Fruit fly (Drosophila melanogaster): Measurements from ENCODE around the gene GluRIIE.

- TF ChIP-seq CG7045 (GFP tag; optimal IDR thresholded peaks at IDR 0.05) (no peak), CG1620 (GFP tag; optimal IDR thresholded peaks at IDR 0.05) (no peak), CG14711 (tag; optimal IDR thresholded peaks at IDR 0.05) (no peak), pad (GFP tag; optimal IDR thresholded peaks at IDR 0.05) (no peak), CG12768 (GFP tag; optimal IDR thresholded peaks at IDR 0.05) (no peak), kay (GFP tag; ENCODE audit: borderline replicate concordance) (no peak), Hr96 (GFP tag; optimal IDR thresholded peaks at IDR 0.05) (no peak), Crg-1 (GFP tag; optimal IDR thresholded peaks at IDR 0.05) (no peak), CG11617 (GFP tag; optimal IDR thresholded peaks at IDR 0.05) (no peak)
Measured at dm6 chr3R:20618947-20619346, 29.6 kb downstream of the GluRIIE start.
